Fruit fly (Drosophila melanogaster) whole organism, adult: ENCODE measurements around the gene CG44037.

Source experiments
- CG11617 ChIP-seq: fragments of 200-800 bp; sonication (Bioruptor generic); optimal IDR thresholded peaks from 2 replicates; lab custom pipeline; 2017; ENCODE audit warnings: mild to moderate bottlenecking, missing biosample characterization, missing genetic modification reagents, missing genetic modification characterization
- CG12768 ChIP-seq: fragments of 200-800 bp; sonication (Bioruptor generic); optimal IDR thresholded peaks from 2 replicates; lab custom pipeline; 2017; ENCODE audit warnings: missing biosample characterization, missing genetic modification characterization, mild to moderate bottlenecking, moderate library complexity, missing genetic modification reagents
- CG14711 ChIP-seq: fragments of 200-800 bp; sonication (Bioruptor generic); optimal IDR thresholded peaks from 2 replicates; lab custom pipeline; 2018; ENCODE audit warnings: missing biosample characterization, mild to moderate bottlenecking, missing genetic modification characterization, moderate library complexity
- CG1620 ChIP-seq: fragments of 200-800 bp; sonication (Bioruptor generic); optimal IDR thresholded peaks from 2 replicates; lab custom pipeline; 2016; ENCODE audit warnings: missing biosample characterization, missing genetic modification characterization
- CG33017 ChIP-seq: fragments of 200-800 bp; sonication (Bioruptor generic); optimal IDR thresholded peaks from 2 replicates; lab custom pipeline; 2018; ENCODE audit warnings: missing biosample characterization, mild to moderate bottlenecking, missing genetic modification characterization, moderate library complexity
- CG5204 ChIP-seq: fragments of 200-800 bp; sonication (Bioruptor generic); optimal IDR thresholded peaks from 2 replicates; lab custom pipeline; 2016; ENCODE audit warnings: missing biosample characterization, missing genetic modification characterization
- CG7045 ChIP-seq: fragments of 200-800 bp; sonication (Bioruptor generic); optimal IDR thresholded peaks from 2 replicates; lab custom pipeline; 2017; ENCODE audit warnings: missing biosample characterization, mild to moderate bottlenecking, missing genetic modification characterization
- CG7101 ChIP-seq: fragments of 200-800 bp; sonication (Bioruptor generic); optimal IDR thresholded peaks from 2 replicates; lab custom pipeline; 2018; ENCODE audit warnings: missing biosample characterization, mild to moderate bottlenecking, missing genetic modification characterization, moderate library complexity
- Clk ChIP-seq: fragments of 200-800 bp; sonication (Bioruptor generic); optimal IDR thresholded peaks from 2 replicates; lab custom pipeline; 2017; ENCODE audit warnings: missing biosample characterization, missing genetic modification characterization
- Crg-1 ChIP-seq: fragments of 200-800 bp; sonication (Bioruptor generic); optimal IDR thresholded peaks from 2 replicates; lab custom pipeline; 2016; ENCODE audit warnings: missing biosample characterization, missing genetic modification characterization
- Hr96 ChIP-seq: fragments of 200-800 bp; sonication (Bioruptor generic); optimal IDR thresholded peaks from 2 replicates; lab custom pipeline; 2016; ENCODE audit warnings: missing biosample characterization, missing genetic modification characterization
- Mnt ChIP-seq: fragments of 200-800 bp; sonication (Bioruptor generic); optimal IDR thresholded peaks from 2 replicates; lab custom pipeline; 2016; ENCODE audit warnings: missing biosample characterization, mild to moderate bottlenecking, missing genetic modification characterization
- bab1 ChIP-seq: fragments of 200-800 bp; sonication (Bioruptor generic); optimal IDR thresholded peaks from 3 replicates; lab custom pipeline; 2019; ENCODE audit warnings: missing biosample characterization, mild to moderate bottlenecking, missing genetic modification characterization, moderate library complexity
- cic ChIP-seq: fragments of 200-800 bp; sonication (Bioruptor generic); optimal IDR thresholded peaks from 2 replicates; lab custom pipeline; 2017; ENCODE audit warnings: missing biosample characterization, mild to moderate bottlenecking, missing genetic modification characterization, moderate library complexity
- cnc ChIP-seq, 2 experiments: fragments of >200 bp; optimal IDR thresholded peaks; 2 replicates each; lab custom pipeline; 2017
- kay ChIP-seq: fragments of 200-800 bp; sonication (Bioruptor generic); peaks from one replicate; lab custom pipeline; 2016; ENCODE audit warnings: missing biosample characterization, missing genetic modification characterization, borderline replicate concordance
- ovo ChIP-seq: fragments of 200-800 bp; sonication (Bioruptor generic); optimal IDR thresholded peaks from 2 replicates; lab custom pipeline; 2016; ENCODE audit warnings: missing biosample characterization, missing genetic modification characterization
- pad ChIP-seq: fragments of 200-800 bp; sonication (Bioruptor generic); optimal IDR thresholded peaks from 3 replicates; lab custom pipeline; 2017; ENCODE audit warnings: missing biosample characterization, missing genetic modification characterization, mild to moderate bottlenecking, moderate library complexity, missing genetic modification reagents
- tj ChIP-seq: fragments of 200-800 bp; sonication (Bioruptor generic); optimal IDR thresholded peaks from 3 replicates; lab custom pipeline; 2017; ENCODE audit warnings: missing biosample characterization, mild to moderate bottlenecking, missing genetic modification characterization, moderate library complexity
- toe ChIP-seq: fragments of 200-800 bp; sonication (Bioruptor generic); optimal IDR thresholded peaks from 2 replicates; lab custom pipeline; 2016; ENCODE audit warnings: missing biosample characterization, missing genetic modification characterization

CG44037 gene

dm6 chr3R:12222093-12222492 is 36.4 kb upstream of the CG44037 start, which contains the start of gene Rsbp15:
Gene Rsbp15 (plus strand): TSS chr3R:12222387.
- TF ChIP-seq Mnt, result no peak
- TF ChIP-seq Crg-1 (GFP tag; lab: Kevin White, UChicago), result no peak
- no peak for TF ChIP-seq CG11617 (GFP tag; lab: Kevin White, UChicago)
- no peak for TF ChIP-seq pad
- no peak for TF ChIP-seq CG7101 (tag; lab: Kevin White, UChicago)
- no peak for TF ChIP-seq CG33017 (tag; lab: Kevin White, UChicago)
- TF ChIP-seq CG14711 (tag; lab: Kevin White, UChicago), result no peak

DNA sequence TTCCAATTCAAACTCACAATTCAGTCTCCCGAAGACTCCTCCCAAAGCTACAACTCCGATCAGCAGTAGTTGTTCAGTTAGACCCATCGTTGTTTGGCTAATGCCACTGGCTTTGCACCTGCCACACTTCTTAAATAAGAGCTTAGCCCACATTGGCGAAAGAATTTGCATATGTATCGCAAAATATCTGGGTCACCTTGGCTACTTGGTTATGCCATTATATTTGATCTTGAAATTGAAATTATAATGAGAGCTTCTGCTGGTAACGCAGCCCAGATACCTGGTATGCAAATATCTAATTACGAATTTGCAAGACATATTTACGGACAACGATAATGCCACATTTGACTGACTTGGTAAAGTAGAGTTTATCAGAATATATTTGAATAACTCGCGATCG is 33.6 kb upstream of the CG44037 start, which contains the start of gene CG17404:
CG17404 (minus strand) TSS at position 101 of the 400 bp plus-strand sequence.
- TF ChIP-seq Clk (no peak), CG7045 (GFP tag; lab: Kevin White, UChicago) (no peak), CG33017 (tag; lab: Kevin White, UChicago) (no peak), CG5204 (GFP tag; lab: Kevin White, UChicago) (no peak), ovo (GFP tag; lab: Kevin White, UChicago) (no peak), pad (no peak), CG14711 (tag; lab: Kevin White, UChicago) (no peak), CG12768 (GFP tag; lab: Kevin White, UChicago) (no peak), Crg-1 (GFP tag; lab: Kevin White, UChicago) (no peak), CG11617 (GFP tag; lab: Kevin White, UChicago) (no peak), bab1 (no peak), CG7101 (tag; lab: Kevin White, UChicago) (no peak), tj (GFP tag; lab: Kevin White, UChicago) (no peak), cic (GFP tag; lab: Kevin White, UChicago) (no peak), Mnt (no peak), toe (GFP tag; lab: Kevin White, UChicago) (no peak), kay (GFP tag; lab: Kevin White, UChicago) (no peak), CG1620 (GFP tag; lab: Kevin White, UChicago) (no peak)

DNA sequence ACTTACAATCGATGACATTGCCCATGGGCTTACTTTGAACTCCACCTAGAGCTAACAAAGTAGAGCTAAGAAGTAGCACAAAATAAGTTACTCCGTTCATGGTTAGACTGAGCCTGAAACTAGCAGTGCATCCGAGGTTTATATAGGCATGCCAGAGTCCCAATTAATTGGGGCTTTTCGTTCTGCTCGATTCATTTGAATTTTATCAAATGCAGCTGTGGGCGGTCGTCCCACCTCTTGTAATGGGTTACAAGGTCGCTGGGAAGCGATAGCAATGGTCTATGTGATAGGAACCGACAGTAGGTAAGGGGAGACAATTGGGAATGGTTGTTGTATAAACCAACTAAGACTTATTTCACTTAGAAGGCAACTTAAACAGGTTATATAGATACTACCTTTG is 32.3 kb upstream of the CG44037 start, which contains the start of gene CG12256:
CG12256 (minus strand) TSS at position 101 of the 400 bp plus-strand sequence.
- TF ChIP-seq CG12768 (GFP tag; lab: Kevin White, UChicago), result no peak
- TF ChIP-seq ovo (GFP tag; lab: Kevin White, UChicago), result no peak
- TF ChIP-seq bab1, result no peak
- TF ChIP-seq cnc (optimal IDR thresholded peaks at IDR 0.05; lab: Kevin White, UChicago), result no peak
- TF ChIP-seq cic (GFP tag; lab: Kevin White, UChicago), result no peak

DNA sequence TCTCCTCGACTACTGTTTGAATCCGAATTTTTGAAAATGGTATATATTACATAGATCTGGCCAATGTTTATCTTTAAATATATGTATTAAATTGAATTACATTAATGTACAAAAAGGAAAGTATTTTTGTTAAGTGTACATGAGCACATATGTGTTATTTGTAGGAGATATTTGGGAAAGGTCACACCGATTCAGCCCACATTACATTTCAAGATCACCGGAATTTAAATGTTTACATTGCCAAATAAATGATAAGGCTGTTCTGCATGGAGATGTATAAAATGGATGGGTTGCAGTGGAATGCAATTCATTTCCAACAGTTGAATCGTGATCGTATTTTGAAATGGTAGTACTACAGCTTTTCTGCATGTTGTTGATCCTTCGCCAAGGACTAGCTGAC is 29.4 kb upstream of the CG44037 start, which contains the start of gene CG3916:
CG3916 (plus strand) TSS at position 301 of the 400 bp plus-strand sequence.
- TF ChIP-seq Hr96 (GFP tag; lab: Kevin White, UChicago) (no peak), Mnt (no peak), ovo (GFP tag; lab: Kevin White, UChicago) (no peak)

DNA sequence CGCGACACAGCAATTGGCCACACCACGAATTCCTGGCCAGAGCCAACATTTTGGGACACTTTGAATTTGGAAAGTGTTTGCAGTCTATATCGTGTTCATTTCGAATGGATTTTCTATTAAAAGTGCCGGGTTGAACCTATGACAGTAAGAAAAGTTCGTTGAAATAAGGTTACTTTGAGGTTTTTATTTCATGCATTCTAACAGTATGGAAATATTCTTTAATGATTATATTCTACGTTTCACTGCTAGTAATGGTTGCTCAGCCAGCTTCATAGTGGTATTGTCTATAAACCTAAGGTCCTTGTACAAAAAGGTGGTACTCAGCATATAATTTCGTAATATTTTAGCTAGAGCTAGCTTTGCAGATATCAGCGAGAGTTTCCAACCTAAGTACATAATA is 25.9 kb upstream of the CG44037 start, which contains the start of gene Pglym87:
Pglym87 (minus strand) TSS at position 101 of the 400 bp plus-strand sequence.
- TF ChIP-seq Clk (no peak), CG1620 (GFP tag; lab: Kevin White, UChicago) (no peak), bab1 (no peak), ovo (GFP tag; lab: Kevin White, UChicago) (no peak), Mnt (no peak), pad (no peak), CG14711 (tag; lab: Kevin White, UChicago) (no peak), Hr96 (GFP tag; lab: Kevin White, UChicago) (no peak), CG12768 (GFP tag; lab: Kevin White, UChicago) (no peak), cnc (optimal IDR thresholded peaks at IDR 0.05; lab: Kevin White, UChicago) (no peak)

DNA sequence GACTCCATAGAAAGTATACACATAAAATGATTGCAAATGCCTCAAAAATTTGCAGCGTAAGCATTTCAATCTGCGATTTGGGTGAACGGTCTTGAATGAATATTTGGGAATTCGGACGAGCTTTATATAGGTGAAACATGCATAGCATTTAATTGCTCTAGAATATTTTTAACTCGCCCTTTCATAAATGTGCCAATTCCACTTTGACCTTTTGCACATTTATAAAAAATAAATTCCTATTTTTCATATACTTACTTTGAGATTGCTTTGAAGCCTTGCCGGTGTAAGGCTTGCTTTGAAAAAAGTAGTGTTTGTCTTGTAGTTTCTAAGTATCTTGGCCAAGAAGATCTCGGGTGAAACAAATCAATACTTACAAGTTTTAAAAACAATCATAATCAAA is 24.0 kb upstream of the CG44037 start, which contains the start of gene Cyp313a5:
Cyp313a5 (minus strand) TSS at position 101 of the 400 bp plus-strand sequence.
- TF ChIP-seq CG33017 (tag; lab: Kevin White, UChicago) (no peak), CG1620 (GFP tag; lab: Kevin White, UChicago) (no peak), ovo (GFP tag; lab: Kevin White, UChicago) (no peak), CG7045 (GFP tag; lab: Kevin White, UChicago) (no peak)

- no peak for TF ChIP-seq Clk
These were observed 21.7 kb upstream of the CG44037 start, which contains the start of gene Cyp313a2 for dm6 chr3R:12236804-12237203. Gene Cyp313a2 (minus strand): TSS chr3R:12236904.

dm6 chr3R:12239166-12239565 is 19.4 kb upstream of the CG44037 start, which contains the start of gene Cyp313a3:
Gene Cyp313a3 (minus strand): TSS chr3R:12239266.
- TF ChIP-seq Mnt, result no peak
- TF ChIP-seq ovo (GFP tag; lab: Kevin White, UChicago), result no peak
- TF ChIP-seq toe (GFP tag; lab: Kevin White, UChicago), result no peak
- TF ChIP-seq CG1620 (GFP tag; lab: Kevin White, UChicago), result no peak
- no peak for TF ChIP-seq bab1
- TF ChIP-seq kay (GFP tag; lab: Kevin White, UChicago), result no peak
- TF ChIP-seq CG12768 (GFP tag; lab: Kevin White, UChicago), result no peak
- no peak for TF ChIP-seq tj (GFP tag; lab: Kevin White, UChicago)
